Fruit fly (Drosophila melanogaster) whole organism, embryonic: ENCODE results near the gene CG17777.

Source experiments
- Adf1 ChIP-seq: fragments of 200-800 bp; sonication (Bioruptor generic); IDR thresholded peaks from 2 replicates; pipeline ENCODE4 v1.3.6; 2022; ENCODE audit warnings: missing biosample characterization, missing genetic modification characterization
- Aef1 ChIP-seq: fragments of 200-800 bp; sonication (Bioruptor generic); IDR thresholded peaks from 3 replicates; pipeline ENCODE4 v1.3.6; 2022; ENCODE audit warnings: missing biosample characterization, missing genetic modification characterization
- Blimp-1 ChIP-seq: fragments of 200-800 bp; sonication (Bioruptor generic); optimal IDR thresholded peaks from 3 replicates; lab custom pipeline; 2018; ENCODE audit warnings: missing biosample characterization, missing genetic modification characterization, mild to moderate bottlenecking, moderate library complexity, missing genetic modification reagents
- CG10209 ChIP-seq: fragments of 200-800 bp; sonication (Bioruptor generic); optimal IDR thresholded peaks from 3 replicates; lab custom pipeline; 2017; ENCODE audit warnings: missing biosample characterization, mild to moderate bottlenecking, missing genetic modification characterization, missing genetic modification reagents
- CG10366 ChIP-seq: fragments of 200-800 bp; sonication (Bioruptor generic); IDR thresholded peaks from 2 replicates; pipeline ENCODE4 v1.3.6; 2022; ENCODE audit warnings: missing biosample characterization, missing genetic modification characterization
- CG1529 ChIP-seq: fragments of 200-800 bp; sonication (Bioruptor generic); optimal IDR thresholded peaks from 3 replicates; lab custom pipeline; 2018; ENCODE audit warnings: missing biosample characterization, missing genetic modification characterization
- CG15479 ChIP-seq: fragments of 200-800 bp; sonication (Bioruptor generic); optimal IDR thresholded peaks from 3 replicates; lab custom pipeline; 2019; ENCODE audit warnings: missing biosample characterization, mild to moderate bottlenecking, missing genetic modification characterization, moderate library complexity
- CG1792 ChIP-seq: fragments of 200-800 bp; sonication (Bioruptor generic); optimal IDR thresholded peaks from 2 replicates; lab custom pipeline; 2016; ENCODE audit warnings: missing biosample characterization, missing genetic modification characterization
- CG1832 ChIP-seq: fragments of 200-800 bp; sonication (Bioruptor generic); optimal IDR thresholded peaks from 2 replicates; lab custom pipeline; 2017; ENCODE audit warnings: missing biosample characterization, mild to moderate bottlenecking, missing genetic modification characterization, inconsistent platforms
- CG18599 ChIP-seq: fragments of 200-800 bp; sonication (Bioruptor generic); optimal IDR thresholded peaks from 3 replicates; lab custom pipeline; 2017; ENCODE audit warnings: missing biosample characterization, missing genetic modification characterization, mild to moderate bottlenecking, moderate library complexity, missing genetic modification reagents
- CG2116 ChIP-seq: fragments of 200-800 bp; sonication (Bioruptor generic); optimal IDR thresholded peaks from 3 replicates; lab custom pipeline; 2018; ENCODE audit warnings: missing biosample characterization, mild to moderate bottlenecking, missing genetic modification characterization
- CG2199 ChIP-seq: fragments of 200-800 bp; sonication (Bioruptor generic); IDR thresholded peaks from 3 replicates; pipeline ENCODE4 v1.3.6; 2022; ENCODE audit warnings: missing biosample characterization, missing genetic modification characterization
- CG2678 ChIP-seq: fragments of 200-800 bp; sonication (Bioruptor generic); optimal IDR thresholded peaks from 3 replicates; lab custom pipeline; 2019; ENCODE audit warnings: missing biosample characterization, mild to moderate bottlenecking, missing genetic modification characterization, moderate library complexity
- CG2889 ChIP-seq: fragments of 200-800 bp; sonication (Bioruptor generic); IDR thresholded peaks from 3 replicates; pipeline ENCODE4 v1.3.6; 2022; ENCODE audit warnings: missing biosample characterization, missing genetic modification characterization
- CG31441 ChIP-seq: fragments of 200-800 bp; sonication (Bioruptor generic); IDR thresholded peaks from 2 replicates; pipeline ENCODE4 v1.3.6; 2022; ENCODE audit warnings: missing biosample characterization, missing genetic modification characterization
- CG3281 ChIP-seq: fragments of 200-800 bp; sonication (Bioruptor generic); optimal IDR thresholded peaks from 3 replicates; lab custom pipeline; 2017; ENCODE audit warnings: missing biosample characterization, mild to moderate bottlenecking, missing genetic modification characterization
- CG4282 ChIP-seq: fragments of 200-800 bp; sonication (Bioruptor generic); optimal IDR thresholded peaks from 2 replicates; lab custom pipeline; 2016; ENCODE audit warnings: missing biosample characterization, missing genetic modification characterization
- CG4360 ChIP-seq: fragments of 200-800 bp; sonication (Bioruptor generic); IDR thresholded peaks from 2 replicates; pipeline ENCODE4 v1.3.6; 2022; ENCODE audit warnings: missing biosample characterization, missing genetic modification characterization
- CG8281 ChIP-seq: fragments of 200-800 bp; sonication (Bioruptor generic); optimal IDR thresholded peaks from 2 replicates; lab custom pipeline; 2018; ENCODE audit warnings: missing biosample characterization, mild to moderate bottlenecking, missing genetic modification characterization, moderate library complexity
- CG8478 ChIP-seq: fragments of >200 bp; optimal IDR thresholded peaks from 2 replicates; lab custom pipeline; 2018
- CrebB ChIP-seq: fragments of 200-800 bp; sonication (Bioruptor generic); optimal IDR thresholded peaks from 3 replicates; lab custom pipeline; 2018; ENCODE audit warnings: missing biosample characterization, mild to moderate bottlenecking, missing genetic modification characterization
- Dbx ChIP-seq: fragments of 200-800 bp; sonication (Bioruptor generic); IDR thresholded peaks from 3 replicates; pipeline ENCODE4 v1.3.6; 2022; ENCODE audit warnings: missing biosample characterization, missing genetic modification characterization
- Dip3 ChIP-seq: fragments of 200-800 bp; sonication (Bioruptor generic); optimal IDR thresholded peaks from 3 replicates; lab custom pipeline; 2016; ENCODE audit warnings: missing biosample characterization, missing genetic modification characterization
- Fer2 ChIP-seq: fragments of 200-800 bp; sonication (Bioruptor generic); optimal IDR thresholded peaks from 2 replicates; lab custom pipeline; 2018; ENCODE audit warnings: missing biosample characterization, mild to moderate bottlenecking, missing genetic modification characterization, moderate library complexity
- HmgZ ChIP-seq: fragments of 200-800 bp; sonication (Bioruptor generic); optimal IDR thresholded peaks from 2 replicates; lab custom pipeline; 2018; ENCODE audit warnings: missing biosample characterization, mild to moderate bottlenecking, missing genetic modification characterization
- Hr51 ChIP-seq, 2 experiments: fragments of 200-800 bp; sonication (Bioruptor generic); optimal IDR thresholded peaks; 2 replicates in 1 of 2; 3 replicates in 1 of 2; lab custom pipeline; 2016 to 2018; ENCODE audit warnings: missing biosample characterization in 2 of 2, missing genetic modification characterization in 2 of 2, mild to moderate bottlenecking in 1 of 2, moderate library complexity in 1 of 2
- Med ChIP-seq: fragments of 200-800 bp; sonication (Bioruptor generic); peaks from one replicate; lab custom pipeline; 2016; ENCODE audit warnings: missing biosample characterization, missing genetic modification characterization, mild to moderate bottlenecking, inconsistent platforms, moderate library complexity
- Myb ChIP-seq: fragments of 200-800 bp; sonication (Bioruptor generic); optimal IDR thresholded peaks from 2 replicates; lab custom pipeline; 2016; ENCODE audit warnings: missing biosample characterization, missing genetic modification characterization
- Opbp ChIP-seq: fragments of 200-800 bp; sonication (Bioruptor generic); IDR thresholded peaks from 3 replicates; pipeline ENCODE4 v1.3.6; 2022; ENCODE audit warnings: missing biosample characterization, missing genetic modification characterization; ENCODE audit not compliant: partially characterized antibody
- Ptx1 ChIP-seq: fragments of 200-800 bp; sonication (Bioruptor generic); IDR thresholded peaks from 2 replicates; pipeline ENCODE4 v1.3.6; 2022; ENCODE audit warnings: missing biosample characterization, missing genetic modification characterization
- Rx ChIP-seq: fragments of 200-800 bp; sonication (Bioruptor generic); IDR thresholded peaks from 2 replicates; pipeline ENCODE4 v1.3.6; 2022; ENCODE audit warnings: missing biosample characterization, missing genetic modification characterization
- Sin3A ChIP-seq: fragments of >200 bp; optimal IDR thresholded peaks from 2 replicates; lab custom pipeline; 2018
- Sox102F ChIP-seq: fragments of 200-800 bp; sonication (Bioruptor generic); optimal IDR thresholded peaks from 2 replicates; lab custom pipeline; 2018; ENCODE audit warnings: missing biosample characterization, mild to moderate bottlenecking, missing genetic modification characterization, moderate library complexity
- abd-A ChIP-seq: fragments of 200-800 bp; sonication (Bioruptor generic); optimal IDR thresholded peaks from 3 replicates; lab custom pipeline; 2019; ENCODE audit warnings: missing biosample characterization, mild to moderate bottlenecking, missing genetic modification characterization, moderate library complexity
- ash1 ChIP-seq: fragments of 200-800 bp; sonication (Bioruptor generic); optimal IDR thresholded peaks from 2 replicates; lab custom pipeline; 2018; ENCODE audit warnings: missing biosample characterization, mild to moderate bottlenecking, missing genetic modification characterization
- bab2 ChIP-seq: fragments of 200-800 bp; sonication (Bioruptor generic); optimal IDR thresholded peaks from 2 replicates; lab custom pipeline; 2016; ENCODE audit warnings: missing biosample characterization, missing genetic modification characterization
- cad ChIP-seq: fragments of >200 bp; optimal IDR thresholded peaks from 2 replicates; lab custom pipeline; 2017; ENCODE audit warnings: missing biosample characterization, missing genetic modification characterization
- chinmo ChIP-seq: fragments of 200-800 bp; sonication (Bioruptor generic); IDR thresholded peaks from 4 replicates; pipeline ENCODE4 v1.3.6; 2022; ENCODE audit warnings: missing biosample characterization, missing genetic modification characterization; ENCODE audit not compliant: partially characterized antibody
- crc ChIP-seq: fragments of 200-800 bp; sonication (Bioruptor generic); optimal IDR thresholded peaks from 2 replicates; lab custom pipeline; 2016; ENCODE audit warnings: missing biosample characterization, missing genetic modification characterization
- dati ChIP-seq: fragments of 200-800 bp; sonication (Bioruptor generic); IDR thresholded peaks from 2 replicates; pipeline ENCODE4 v1.3.6; 2022; ENCODE audit warnings: missing biosample characterization, missing genetic modification characterization
- ftz-f1 ChIP-seq: fragments of 200-800 bp; sonication (Bioruptor generic); optimal IDR thresholded peaks from 2 replicates; lab custom pipeline; 2016; ENCODE audit warnings: missing biosample characterization, missing genetic modification characterization
- hth ChIP-seq: fragments of >200 bp; optimal IDR thresholded peaks from 2 replicates; lab custom pipeline; 2017; ENCODE audit warnings: inconsistent platforms
- mirr ChIP-seq: fragments of 200-800 bp; sonication (Bioruptor generic); optimal IDR thresholded peaks from 3 replicates; lab custom pipeline; 2018; ENCODE audit warnings: missing biosample characterization, mild to moderate bottlenecking, missing genetic modification characterization
- pros ChIP-seq: fragments of 200-800 bp; sonication (Bioruptor generic); optimal IDR thresholded peaks from 3 replicates; lab custom pipeline; 2019; ENCODE audit warnings: missing biosample characterization, mild to moderate bottlenecking, missing genetic modification characterization, moderate library complexity
- pzg ChIP-seq: fragments of 200-800 bp; sonication (Bioruptor generic); optimal IDR thresholded peaks from 3 replicates; lab custom pipeline; 2018; ENCODE audit warnings: missing biosample characterization, mild to moderate bottlenecking, missing genetic modification characterization, moderate library complexity
- sd ChIP-seq: fragments of 200-800 bp; sonication (Bioruptor generic); optimal IDR thresholded peaks from 3 replicates; lab custom pipeline; 2018; ENCODE audit warnings: missing biosample characterization, mild to moderate bottlenecking, missing genetic modification characterization, moderate library complexity
- sens ChIP-seq: fragments of 200-800 bp; sonication (Bioruptor generic); peaks from one replicate; lab custom pipeline; 2016; ENCODE audit warnings: missing biosample characterization, missing genetic modification characterization
- sisA ChIP-seq: fragments of 200-800 bp; sonication (Bioruptor generic); IDR thresholded peaks from 2 replicates; pipeline ENCODE4 v1.3.6; 2022; ENCODE audit warnings: missing biosample characterization, missing genetic modification characterization
- sr ChIP-seq: fragments of 200-800 bp; sonication (Bioruptor generic); IDR thresholded peaks from 3 replicates; pipeline ENCODE4 v1.3.6; 2022; ENCODE audit warnings: missing biosample characterization, missing genetic modification characterization
- wek ChIP-seq: fragments of 200-800 bp; sonication (Bioruptor generic); optimal IDR thresholded peaks from 3 replicates; lab custom pipeline; 2018; ENCODE audit warnings: missing biosample characterization, mild to moderate bottlenecking, missing genetic modification characterization, moderate library complexity
- zen ChIP-seq: fragments of 200-800 bp; sonication (Bioruptor generic); optimal IDR thresholded peaks from 3 replicates; lab custom pipeline; 2018; ENCODE audit warnings: missing biosample characterization, mild to moderate bottlenecking, missing genetic modification characterization, moderate library complexity

Gene CG17777

DNA sequence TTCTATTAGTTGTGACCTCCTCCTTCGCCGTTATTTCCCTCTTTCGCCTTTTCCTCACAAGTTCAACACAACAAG, 48.5 kb upstream of the CG17777 start, which contains the start of gene ph-p:
TSS of gene ph-p (minus strand) at position 30 of the 75 bp plus-strand sequence.
- TF ChIP-seq chinmo, result 0 out of 4 replicates have a peak, but pooled peaks have one; percentile 48
- no peak for TF ChIP-seq sd (tag; lab: Kevin White, UChicago)

DNA sequence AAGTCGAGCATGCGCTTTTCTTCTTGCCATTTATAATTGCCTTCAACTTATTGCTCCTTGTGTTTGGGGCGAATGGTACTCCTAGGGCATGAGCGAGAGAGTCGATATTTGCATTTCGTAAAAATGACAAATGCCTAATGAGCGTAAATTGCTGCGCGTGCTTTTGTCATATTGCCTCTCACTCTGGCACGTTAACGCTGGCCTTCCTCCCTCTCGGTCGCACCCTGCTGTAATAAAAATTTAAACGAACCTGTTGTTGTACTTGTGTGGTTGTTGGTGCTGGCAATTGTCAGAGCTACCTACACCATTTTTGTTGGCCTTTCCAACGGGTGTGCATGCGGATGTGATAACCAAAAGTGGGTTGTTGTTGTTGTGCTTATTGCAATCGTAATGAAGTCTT, 48.2 kb upstream of the CG17777 start:
- TF ChIP-seq CG2199 (GFP tag; lab: Robert Waterston, UW) (no peak), Opbp (GFP tag; lab: Robert Waterston, UW) (0 out of 3 replicates have a peak, but pooled peaks have one; percentile 27), pzg (GFP tag; lab: Kevin White, UChicago) (no peak), sens (GFP tag; lab: Kevin White, UChicago) (peak; percentile 51), CG4360 (GFP tag; lab: Robert Waterston, UW) (peak; percentile 94), Sin3A (no peak), Dbx (GFP tag; lab: Robert Waterston, UW) (no peak), Dip3 (GFP tag; lab: Kevin White, UChicago) (no peak), Aef1 (GFP tag; lab: Robert Waterston, UW) (peak; percentile 64; the same call in 2 of the 3 replicates), Blimp-1 (no peak), Hr51 (GFP tag; optimal IDR thresholded peaks at IDR 0.05; lab: Kevin White, UChicago) (peak in 1 of 2 experiments; percentile 22), sr (no peak), wek (GFP tag; lab: Kevin White, UChicago) (no peak), bab2 (no peak), CG1792 (GFP tag; lab: Kevin White, UChicago) (no peak), ash1 (GFP tag; lab: Kevin White, UChicago) (peak; percentile 3), ftz-f1 (GFP tag; lab: Kevin White, UChicago) (peak; percentile 5), CG10366 (GFP tag; lab: Robert Waterston, UW) (no peak), CG2678 (tag; lab: Kevin White, UChicago) (no peak), Med (peak; percentile 14), CG2889 (GFP tag; lab: Robert Waterston, UW) (no peak), cad (peak; percentile 88), CG1529 (no peak), CG31441 (GFP tag; lab: Robert Waterston, UW) (no peak), Sox102F (GFP tag; lab: Kevin White, UChicago) (no peak), pros (GFP tag; lab: Kevin White, UChicago) (no peak), Fer2 (no peak), CG3281 (no peak), mirr (no peak), CG8281 (tag; lab: Kevin White, UChicago) (no peak), CG15479 (peak; percentile 51), dati (no peak), CG8478 (lab: Kevin White, UChicago) (peak; percentile 27), sisA (GFP tag; lab: Robert Waterston, UW) (no peak), CG1832 (peak; percentile 78), Adf1 (GFP tag; lab: Robert Waterston, UW) (no peak), Myb (GFP tag; lab: Kevin White, UChicago) (no peak), chinmo (no peak), Rx (no peak), Ptx1 (GFP tag; lab: Robert Waterston, UW) (no peak), CG18599 (GFP tag; lab: Kevin White, UChicago) (peak; percentile 13), CG4282 (no peak), CG2116 (GFP tag; lab: Kevin White, UChicago) (no peak), crc (no peak), CrebB (no peak), CG10209 (no peak), HmgZ (tag; lab: Kevin White, UChicago) (no peak), zen (tag; lab: Kevin White, UChicago) (peak; percentile 91), hth (lab: Kevin White, UChicago) (no peak), abd-A (tag; lab: Kevin White, UChicago) (peak; percentile 95), sd (tag; lab: Kevin White, UChicago) (peak; percentile 67)
